Worm (Caenorhabditis elegans): Measurements from ENCODE around the gene ZK1290.5.

The ZK1290.5 gene

DNA sequence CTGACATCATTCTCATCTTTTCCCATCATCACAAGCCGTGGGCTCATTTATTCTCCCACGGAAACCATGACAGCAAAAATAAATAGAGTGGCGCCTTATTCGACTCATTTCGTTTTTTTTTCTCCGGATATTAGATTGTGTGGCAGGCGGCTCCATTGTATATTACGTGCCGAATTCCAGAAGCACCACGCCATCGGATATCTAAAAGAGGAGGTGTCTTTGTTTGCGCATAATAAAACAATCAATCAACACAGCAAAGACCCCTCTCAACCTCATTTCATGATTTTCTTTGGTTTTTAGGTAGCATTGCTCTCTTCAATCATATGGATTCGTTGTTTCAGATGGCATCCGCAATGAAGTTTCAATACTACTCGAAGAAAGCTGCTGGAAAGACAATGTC lies 19.6 kb downstream of the ZK1290.5 start, which contains the start of gene tph-1:
Gene tph-1 (plus strand): TSS at position 301 of the 400 bp plus-strand sequence.
- TF ChIP-seq ceh-28 (tag; optimal IDR thresholded peaks at IDR 0.05) (no peak), nhr-76 (tag; optimal IDR thresholded peaks at IDR 0.05) (no peak), dpl-1 (GFP tag; optimal IDR thresholded peaks at IDR 0.05) (no peak), pha-4 (GFP tag; IDR thresholded peaks at IDR 0.05) (no peak), pha-4 (tag; optimal IDR thresholded peaks at IDR 0.05) (no peak), nhr-28 (tag; optimal IDR thresholded peaks at IDR 0.05) (no peak), zip-2 (tag; optimal IDR thresholded peaks at IDR 0.05) (no peak), lin-39 (tag; optimal IDR thresholded peaks at IDR 0.05) (no peak), mdl-1 (tag; optimal IDR thresholded peaks at IDR 0.05) (no peak), ceh-44 (GFP tag; IDR thresholded peaks at IDR 0.05) (no peak), hlh-30 (tag; optimal IDR thresholded peaks at IDR 0.05; ENCODE audit: insufficient read depth) (no peak), ceh-62 (tag; optimal IDR thresholded peaks at IDR 0.05) (no peak), mep-1 (tag; optimal IDR thresholded peaks at IDR 0.05) (no peak), daf-12 (tag; optimal IDR thresholded peaks at IDR 0.05) (no peak), egl-43 (GFP tag; IDR thresholded peaks at IDR 0.05) (no peak), unc-39 (tag; optimal IDR thresholded peaks at IDR 0.05) (no peak), nhr-111 (GFP tag; optimal IDR thresholded peaks at IDR 0.05) (no peak), ces-1 (GFP tag; optimal IDR thresholded peaks at IDR 0.05) (no peak)

DNA sequence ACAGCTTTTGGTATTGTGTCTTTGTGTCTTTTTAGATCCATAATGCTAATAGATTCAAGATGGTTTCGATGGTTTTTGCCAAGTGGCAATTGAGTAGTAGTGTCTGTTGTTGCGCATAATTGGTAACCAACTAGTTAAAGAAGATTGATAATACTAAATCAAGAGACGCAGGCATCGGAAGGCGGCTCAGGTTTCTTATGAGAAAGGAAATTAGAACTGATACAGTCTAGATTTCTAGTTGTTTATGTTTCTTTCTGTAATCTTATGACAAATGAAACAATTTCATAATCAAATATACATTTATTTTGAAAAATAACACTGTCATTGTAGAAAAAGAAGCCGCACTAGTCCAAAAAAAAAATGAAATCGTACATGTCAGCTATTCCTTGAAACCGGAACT lies 24.4 kb downstream of the ZK1290.5 start, which contains the start of gene ZK1290.10:
Gene ZK1290.10 (minus strand): TSS at position 101 of the 400 bp plus-strand sequence.
- TF ChIP-seq aha-1 (tag) (peak; percentile 19), egl-27 (tag; optimal IDR thresholded peaks at IDR 0.05) (no peak)

DNA sequence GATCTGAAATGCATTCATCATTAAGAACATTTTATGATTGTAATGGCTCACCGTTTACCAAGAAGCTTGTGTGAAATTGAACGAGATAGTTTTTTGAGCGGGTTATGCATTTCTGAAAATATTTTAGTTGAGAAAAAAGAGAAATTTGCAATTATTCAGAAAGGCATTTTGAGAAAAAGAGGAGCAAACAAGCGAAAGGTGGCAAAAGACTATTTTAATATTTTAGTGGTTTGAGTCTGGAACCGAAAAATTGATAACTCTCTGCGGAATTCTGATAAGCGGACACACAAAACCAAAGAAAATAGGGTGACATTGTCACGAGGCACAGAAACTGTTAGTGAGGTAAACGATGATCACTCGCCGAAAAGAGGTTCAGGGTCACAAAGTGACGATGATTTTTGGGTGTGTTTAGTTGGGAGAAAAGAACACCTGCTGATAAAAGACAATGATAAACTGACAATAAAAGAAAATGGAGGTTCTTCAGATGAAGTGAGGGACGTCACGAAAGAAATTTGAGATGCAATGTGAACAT lies 25.3 kb downstream of the ZK1290.5 start:
- TF ChIP-seq ceh-82 (tag; optimal IDR thresholded peaks at IDR 0.05): no peak
- 0 out of 2 replicates have a peak, but pooled peaks have one; percentile 28 for TF ChIP-seq zfp-3 (GFP tag; conservative IDR thresholded peaks at IDR 0.05)
- no peak for TF ChIP-seq aha-1 (tag)
- TF ChIP-seq nhr-41 (GFP tag; IDR thresholded peaks at IDR 0.05): peak; percentile 42; the same call in 1 of the 2 replicates
- TF ChIP-seq hif-1 (tag; optimal IDR thresholded peaks at IDR 0.05): no peak
- peak; percentile 6 for TF ChIP-seq nhr-25 (tag; optimal IDR thresholded peaks at IDR 0.05; ENCODE audit: borderline replicate concordance, insufficient read depth)
- 0 out of 2 replicates have a peak, but pooled peaks have one; percentile 30 for TF ChIP-seq madf-9 (GFP tag; conservative IDR thresholded peaks at IDR 0.05)
- TF ChIP-seq T20F7.1 (GFP tag; optimal IDR thresholded peaks at IDR 0.05): peak; percentile 34
- TF ChIP-seq attf-4 (tag; optimal IDR thresholded peaks at IDR 0.05): no peak
- peak; percentile 98 for TF ChIP-seq dmd-6 (GFP tag; IDR thresholded peaks at IDR 0.05)
- TF ChIP-seq ceh-32 (tag; optimal IDR thresholded peaks at IDR 0.05; ENCODE audit: poor library complexity): no peak
- TF ChIP-seq lin-15B (tag; optimal IDR thresholded peaks at IDR 0.05): no peak
- peak; percentile 43 for TF ChIP-seq nhr-48 (tag; optimal IDR thresholded peaks at IDR 0.05)
- TF ChIP-seq nhr-28 (tag; optimal IDR thresholded peaks at IDR 0.05): peak; percentile 88
- no peak for TF ChIP-seq lin-38 (GFP tag; IDR thresholded peaks at IDR 0.05)
- no peak for TF ChIP-seq R02D3.7 (tag; optimal IDR thresholded peaks at IDR 0.05)
- TF ChIP-seq unc-130 (GFP tag; optimal IDR thresholded peaks at IDR 0.05): no peak
- peak; percentile 78 for TF ChIP-seq nhr-77 (tag; optimal IDR thresholded peaks at IDR 0.05)
- TF ChIP-seq lin-39 (tag; optimal IDR thresholded peaks at IDR 0.05): no peak
- peak; percentile 68 for TF ChIP-seq tra-1 (GFP tag; IDR thresholded peaks at IDR 0.05)
- TF ChIP-seq dmd-8 (GFP tag; IDR thresholded peaks at IDR 0.05): no peak
- TF ChIP-seq pqm-1 (tag; optimal IDR thresholded peaks at IDR 0.05): peak; percentile 53
- TF ChIP-seq Y48G9A.11 (GFP tag; IDR thresholded peaks at IDR 0.05): no peak
- peak; percentile 93 for TF ChIP-seq hlh-11 (tag; optimal IDR thresholded peaks at IDR 0.05)
- TF ChIP-seq F37D6.2 (tag; optimal IDR thresholded peaks at IDR 0.05): no peak
- TF ChIP-seq lsy-2 (tag; optimal IDR thresholded peaks at IDR 0.05): peak in 1 of 2 experiments; percentile 29
- TF ChIP-seq cey-2 (tag; optimal IDR thresholded peaks at IDR 0.05; ENCODE audit: borderline replicate concordance, insufficient read depth): no peak
- TF ChIP-seq tag-97 (GFP tag; IDR thresholded peaks at IDR 0.05): no peak
- TF ChIP-seq zfp-2 (tag; optimal IDR thresholded peaks at IDR 0.05): no peak
- no peak for TF ChIP-seq F26F4.8 (GFP tag; conservative IDR thresholded peaks at IDR 0.05)
- TF ChIP-seq snpc-4 (tag; optimal IDR thresholded peaks at IDR 0.05): no peak
- TF ChIP-seq hlh-30 (tag; optimal IDR thresholded peaks at IDR 0.05; ENCODE audit: insufficient read depth): peak; percentile 87
